Fruit fly (Drosophila melanogaster): Measurements from ENCODE around the gene GatA.

GatA gene

dm6 chr3R:18980863-18981536 lies 47.7 kb downstream of the GatA start, which contains the start of the genes dnk and Smu1 (continued):
- TF ChIP-seq Ets65A (GFP tag) (no peak), stwl (tag; optimal IDR thresholded peaks at IDR 0.05) (peak; percentile 25), insv (GFP tag; optimal IDR thresholded peaks at IDR 0.05) (no peak), Max (GFP tag; optimal IDR thresholded peaks at IDR 0.05) (peak; percentile 49), CG9876 (GFP tag; optimal IDR thresholded peaks at IDR 0.05) (no peak), Blimp-1 (GFP tag; optimal IDR thresholded peaks at IDR 0.05) (no peak), MBD-R2 (GFP tag; IDR thresholded peaks at IDR 0.05) (peak; percentile 66), CG2116 (GFP tag; optimal IDR thresholded peaks at IDR 0.05) (peak; percentile 41), pfk (GFP tag; optimal IDR thresholded peaks at IDR 0.05) (no peak), oc (tag; optimal IDR thresholded peaks at IDR 0.05) (no peak), Opbp (GFP tag; IDR thresholded peaks at IDR 0.05; ENCODE audit: partially characterized antibody) (peak; percentile 18; the same call in 1 of the 3 replicates), ash1 (GFP tag; optimal IDR thresholded peaks at IDR 0.05) (no peak), tio (GFP tag; optimal IDR thresholded peaks at IDR 0.05) (no peak), onecut (GFP tag; IDR thresholded peaks at IDR 0.05) (peak; percentile 13; the same call in 1 of the 2 replicates), bab2 (GFP tag; optimal IDR thresholded peaks at IDR 0.05) (no peak), Bgb (GFP tag; IDR thresholded peaks at IDR 0.05; ENCODE audit: partially characterized antibody) (peak; percentile 37; the same call in 1 of the 2 replicates), CG12391 (tag; optimal IDR thresholded peaks at IDR 0.05) (peak; percentile 36), bbx (GFP tag; IDR thresholded peaks at IDR 0.05; ENCODE audit: partially characterized antibody) (peak; percentile 12; the same call in 1 of the 2 replicates), CG6272 (GFP tag; IDR thresholded peaks at IDR 0.05) (no peak), Dll (GFP tag; IDR thresholded peaks at IDR 0.05; ENCODE audit: partially characterized antibody) (peak; percentile 60; the same call in 3 of the 4 replicates), YL-1 (GFP tag; optimal IDR thresholded peaks at IDR 0.05) (peak; percentile 25), Med (GFP tag) (peak; percentile 28), Sox100B (GFP tag; optimal IDR thresholded peaks at IDR 0.05) (no peak)

- no peak for TF ChIP-seq CG9437 (GFP tag; optimal IDR thresholded peaks at IDR 0.05)
- no peak for TF ChIP-seq klu (GFP tag; IDR thresholded peaks at IDR 0.05)
- TF ChIP-seq CG18011 (GFP tag; optimal IDR thresholded peaks at IDR 0.05), result no peak
- TF ChIP-seq Ets65A (GFP tag), result peak; percentile 35
- TF ChIP-seq pb (GFP tag; optimal IDR thresholded peaks at IDR 0.05), result no peak
- TF ChIP-seq Ravus (GFP tag; IDR thresholded peaks at IDR 0.05), result no peak
Observed at dm6 chr3R:18978709-18979108, 49.9 kb downstream of the GatA start, which contains the start of gene euc. Gene euc (minus strand): TSS chr3R:18978809.
